Worm (Caenorhabditis elegans): Measurements from ENCODE around the gene C29F9.8.

Gene C29F9.8

ce11 chrIII:94759-95330, 2.1 kb downstream of the C29F9.8 start, which contains the start of gene pat-4 (continued):
- TF ChIP-seq F49E8.2 (tag; optimal IDR thresholded peaks at IDR 0.05; ENCODE audit: borderline replicate concordance) (no peak), set-16 (GFP tag; IDR thresholded peaks at IDR 0.05) (no peak), pqm-1 (tag; optimal IDR thresholded peaks at IDR 0.05) (no peak), skn-1 (tag; optimal IDR thresholded peaks at IDR 0.05) (no peak), aha-1 (tag) (peak; percentile 16), attf-4 (tag; optimal IDR thresholded peaks at IDR 0.05) (no peak), tra-1 (GFP tag; IDR thresholded peaks at IDR 0.05) (no peak), pha-4 (GFP tag; IDR thresholded peaks at IDR 0.05) (0 out of 2 replicates have a peak, but pooled peaks have one; percentile 31), pha-4 (tag; optimal IDR thresholded peaks at IDR 0.05) (no peak), Y105C5A.15 (GFP tag; IDR thresholded peaks at IDR 0.05) (no peak), ZK337.2 (GFP tag; IDR thresholded peaks at IDR 0.05) (no peak), R02D3.7 (tag; optimal IDR thresholded peaks at IDR 0.05) (no peak), F26F4.8 (GFP tag; conservative IDR thresholded peaks at IDR 0.05) (no peak), lin-38 (GFP tag; IDR thresholded peaks at IDR 0.05) (no peak), nhr-111 (GFP tag; optimal IDR thresholded peaks at IDR 0.05) (no peak), mxl-3 (GFP tag; optimal IDR thresholded peaks at IDR 0.05) (peak; percentile 64), egl-27 (tag; optimal IDR thresholded peaks at IDR 0.05) (no peak), lin-15B (tag; optimal IDR thresholded peaks at IDR 0.05) (no peak), php-3 (GFP tag; IDR thresholded peaks at IDR 0.05) (no peak), nhr-11 (tag; optimal IDR thresholded peaks at IDR 0.05) (no peak), madf-9 (GFP tag; conservative IDR thresholded peaks at IDR 0.05) (no peak), zag-1 (tag; optimal IDR thresholded peaks at IDR 0.05) (no peak), dmd-6 (GFP tag; IDR thresholded peaks at IDR 0.05) (no peak), dmd-8 (GFP tag; IDR thresholded peaks at IDR 0.05) (0 out of 2 replicates have a peak, but pooled peaks have one; percentile 28), mdt-29 (GFP tag; IDR thresholded peaks at IDR 0.05) (no peak), vab-7 (GFP tag; IDR thresholded peaks at IDR 0.05) (no peak), gei-8 (GFP tag; optimal IDR thresholded peaks at IDR 0.05) (no peak), saeg-2 (GFP tag; IDR thresholded peaks at IDR 0.05) (no peak), snpc-1.2 (GFP tag; IDR thresholded peaks at IDR 0.05) (no peak), T20F7.1 (GFP tag; optimal IDR thresholded peaks at IDR 0.05) (no peak), hmg-1.1 (GFP tag; IDR thresholded peaks at IDR 0.05) (peak; percentile 91), ceh-28 (tag; optimal IDR thresholded peaks at IDR 0.05) (no peak), dve-1 (tag; optimal IDR thresholded peaks at IDR 0.05; ENCODE audit: insufficient read depth) (peak; percentile 22), nhr-6 (tag; optimal IDR thresholded peaks at IDR 0.05) (peak; percentile 12), dmd-9 (GFP tag; IDR thresholded peaks at IDR 0.05) (no peak), ztf-11 (tag; optimal IDR thresholded peaks at IDR 0.05) (no peak), lin-29 (GFP tag; IDR thresholded peaks at IDR 0.05) (no peak), daf-8 (GFP tag; IDR thresholded peaks at IDR 0.05) (no peak), lsy-2 (tag; optimal IDR thresholded peaks at IDR 0.05) (peak in 1 of 2 experiments; percentile 36), nhr-77 (tag; optimal IDR thresholded peaks at IDR 0.05) (no peak), ceh-82 (tag; optimal IDR thresholded peaks at IDR 0.05) (no peak), mes-2 (tag; optimal IDR thresholded peaks at IDR 0.05; ENCODE audit: poor library complexity, severe bottlenecking) (peak; percentile 33), unc-130 (GFP tag; optimal IDR thresholded peaks at IDR 0.05) (no peak), F44E2.7 (GFP tag; IDR thresholded peaks at IDR 0.05) (no peak), hlh-11 (tag; optimal IDR thresholded peaks at IDR 0.05) (peak; percentile 17), snpc-4 (tag; optimal IDR thresholded peaks at IDR 0.05) (no peak), daf-16 (GFP tag; optimal IDR thresholded peaks at IDR 0.05) (no peak), daf-16 (tag; optimal IDR thresholded peaks at IDR 0.05) (peak; percentile 21), nhr-28 (tag; optimal IDR thresholded peaks at IDR 0.05) (no peak), lim-7 (GFP tag; IDR thresholded peaks at IDR 0.05) (no peak), unc-62 (GFP tag; optimal IDR thresholded peaks at IDR 0.05 in 1 of 2) (peak in 1 of 2 experiments; percentile 55), unc-62 (tag; optimal IDR thresholded peaks at IDR 0.05) (no peak)
